Worm (Caenorhabditis elegans) whole organism, early embryonic: ENCODE results near the gene psf-1.

Experiments
- B0310.2 ChIP-seq: sonication (generic microtip); optimal IDR thresholded peaks from 2 replicates; lab custom pipeline; 2016; ENCODE audit warnings: mild to moderate bottlenecking, missing genetic modification characterization, missing compliant biosample characterization
- ama-1 ChIP-seq: fragments of 150-350 bp; optimal IDR thresholded peaks from 2 replicates; lab custom pipeline; 2014
- ets-7 ChIP-seq: sonication (generic microtip); optimal IDR thresholded peaks from 2 replicates; lab custom pipeline; 2016; ENCODE audit warnings: missing genotype, missing genetic modification characterization, missing compliant biosample characterization
- hmg-4 ChIP-seq: fragments of 200-800 bp; sonication (Bioruptor generic); optimal IDR thresholded peaks from 2 replicates; lab custom pipeline; 2018; ENCODE audit warnings: mild to moderate bottlenecking, missing genetic modification characterization, missing compliant biosample characterization
- sea-1 ChIP-seq: fragments of 200-800 bp; sonication (Bioruptor generic); conservative IDR thresholded peaks from 2 replicates; pipeline ENCODE4 v1.3.6; 2022; ENCODE audit warnings: missing genetic modification characterization, missing compliant biosample characterization
- tbx-11 ChIP-seq: fragments of 200-800 bp; sonication (Bioruptor generic); IDR thresholded peaks from 2 replicates; pipeline ENCODE4 v1.3.6; 2022; ENCODE audit warnings: missing genetic modification characterization, missing compliant biosample characterization
- tbx-37 ChIP-seq: fragments of 200-800 bp; sonication (Bioruptor generic); conservative IDR thresholded peaks from 2 replicates; pipeline ENCODE4 v1.3.6; 2022; ENCODE audit warnings: missing genetic modification reagents, missing genetic modification characterization, missing compliant biosample characterization

DNA sequence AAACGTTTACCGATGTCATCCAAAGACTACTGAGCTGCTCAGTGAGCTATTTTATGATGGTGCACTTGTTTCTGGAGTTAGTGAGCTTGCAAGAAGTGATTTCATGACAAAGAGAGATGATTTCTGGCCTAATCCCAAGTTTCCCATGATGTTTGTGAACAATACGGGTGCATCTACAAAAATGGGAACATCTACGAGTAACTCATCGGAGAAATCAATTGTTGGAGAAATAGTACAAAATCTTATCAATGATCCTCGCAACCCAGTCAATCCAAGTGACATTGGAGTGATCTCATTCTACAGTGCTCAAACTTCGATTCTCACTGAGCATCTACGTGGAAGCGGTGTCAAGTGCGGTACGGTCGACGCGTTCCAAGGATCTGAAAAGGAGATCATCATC lies 40.0 kb upstream of the psf-1 start:
- TF ChIP-seq ama-1 (lab: Kevin White, UChicago) (no peak), ets-7 (no peak), B0310.2 (tag; lab: Kevin White, UChicago) (no peak), tbx-37 (GFP tag; lab: Robert Waterston, UW) (no peak), hmg-4 (GFP tag; lab: Kevin White, UChicago) (no peak), tbx-11 (GFP tag; lab: Robert Waterston, UW) (no peak), sea-1 (no peak)
